Fruit fly (Drosophila melanogaster) whole organism, adult: ENCODE measurements around the gene Or35a.
"Not testable (repeated sequence)": the region's sequence is repeated elsewhere in the genome, so short reads cannot be mapped to it uniquely, and the experiment has no call there.

Source experiments
- CG7045 ChIP-seq: fragments of 200-800 bp; sonication (Bioruptor generic); optimal IDR thresholded peaks from 2 replicates; lab custom pipeline; 2017; ENCODE audit warnings: missing biosample characterization, mild to moderate bottlenecking, missing genetic modification characterization
- CG7101 ChIP-seq: fragments of 200-800 bp; sonication (Bioruptor generic); optimal IDR thresholded peaks from 2 replicates; lab custom pipeline; 2018; ENCODE audit warnings: missing biosample characterization, mild to moderate bottlenecking, missing genetic modification characterization, moderate library complexity
- Clk ChIP-seq: fragments of 200-800 bp; sonication (Bioruptor generic); optimal IDR thresholded peaks from 2 replicates; lab custom pipeline; 2017; ENCODE audit warnings: missing biosample characterization, missing genetic modification characterization
- Crg-1 ChIP-seq: fragments of 200-800 bp; sonication (Bioruptor generic); optimal IDR thresholded peaks from 2 replicates; lab custom pipeline; 2016; ENCODE audit warnings: missing biosample characterization, missing genetic modification characterization
- Hr96 ChIP-seq: fragments of 200-800 bp; sonication (Bioruptor generic); optimal IDR thresholded peaks from 2 replicates; lab custom pipeline; 2016; ENCODE audit warnings: missing biosample characterization, missing genetic modification characterization
- Mnt ChIP-seq: fragments of 200-800 bp; sonication (Bioruptor generic); optimal IDR thresholded peaks from 2 replicates; lab custom pipeline; 2016; ENCODE audit warnings: missing biosample characterization, mild to moderate bottlenecking, missing genetic modification characterization
- kay ChIP-seq: fragments of 200-800 bp; sonication (Bioruptor generic); peaks from one replicate; lab custom pipeline; 2016; ENCODE audit warnings: missing biosample characterization, missing genetic modification characterization, borderline replicate concordance
- ovo ChIP-seq: fragments of 200-800 bp; sonication (Bioruptor generic); optimal IDR thresholded peaks from 2 replicates; lab custom pipeline; 2016; ENCODE audit warnings: missing biosample characterization, missing genetic modification characterization

DNA sequence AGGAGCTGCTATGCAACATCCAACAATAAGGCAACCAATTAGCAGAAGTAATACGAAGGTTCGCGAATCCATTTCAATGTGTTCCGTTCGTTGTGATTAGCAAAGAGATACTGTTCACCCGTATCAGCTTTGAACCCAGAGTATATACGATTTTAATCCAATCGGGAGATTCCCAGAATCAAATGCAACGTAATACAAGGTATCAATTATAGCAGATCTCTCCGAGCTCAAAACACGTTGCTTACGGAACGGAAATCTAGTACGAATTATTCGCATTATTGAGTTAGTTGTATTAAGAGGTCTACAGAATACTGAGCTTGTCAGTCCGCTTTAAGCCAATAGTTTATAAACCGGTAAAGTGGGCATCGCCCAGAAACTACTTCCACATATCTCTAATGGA is 36.0 kb upstream of the Or35a start, which contains the start of gene CG44141:
- not testable (repeated sequence) for TF ChIP-seq Hr96 (GFP tag; lab: Kevin White, UChicago); CG7045 (GFP tag; lab: Kevin White, UChicago); kay; Mnt (GFP tag; lab: Kevin White, UChicago); ovo (GFP tag; lab: Kevin White, UChicago); Clk (GFP tag; lab: Kevin White, UChicago); Crg-1; CG7101 (tag; lab: Kevin White, UChicago)
